Fruit fly (Drosophila melanogaster) Kc167 (cell line): ENCODE measurements around the gene CG32373.

Experiments
- Myc ChIP-seq: fragments of >200 bp; optimal IDR thresholded peaks from 2 replicates; lab custom pipeline; 2017; ENCODE audit warnings: missing external identifiers
- Sin3A ChIP-seq: fragments of >200 bp; optimal IDR thresholded peaks from 2 replicates; lab custom pipeline; 2018; ENCODE audit warnings: missing external identifiers

DNA sequence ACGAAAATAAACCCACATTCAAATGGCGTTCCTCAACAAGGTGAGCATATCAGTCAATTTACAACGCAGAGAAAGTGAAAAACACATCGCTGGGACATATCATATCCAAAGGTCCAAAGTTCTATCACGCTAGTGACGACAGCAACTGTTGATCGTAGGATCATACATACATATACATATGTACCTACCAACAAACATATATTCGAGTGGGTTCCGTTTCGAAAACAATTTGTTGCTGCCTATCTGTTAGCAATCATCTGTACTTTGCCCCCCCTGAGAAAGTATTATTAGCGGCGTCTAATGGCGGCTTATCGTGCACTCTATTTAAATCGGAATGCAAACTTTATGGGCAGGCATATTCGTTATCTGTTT is 69.1 kb downstream of the CG32373 start:
- no peak for TF ChIP-seq Myc (lab: Kevin White, UChicago)
- no peak for TF ChIP-seq Sin3A (lab: Kevin White, UChicago)
